Worm (Caenorhabditis elegans) whole organism, mixed stage, embryonic: Measurements from ENCODE around the gene paqr-3.

Experiments
- M03D4.4 ChIP-seq: sonication (generic microtip); optimal IDR thresholded peaks from 2 replicates; lab custom pipeline; 2017; ENCODE audit warnings: mild to moderate bottlenecking, missing genetic modification characterization, missing compliant biosample characterization
- blmp-1 ChIP-seq: fragments of 150-350 bp; optimal IDR thresholded peaks from 2 replicates; lab custom pipeline; 2014; ENCODE audit warnings: missing biosample characterization, missing genetic modification characterization
- ceh-39 ChIP-seq: fragments of 150-350 bp; optimal IDR thresholded peaks from 2 replicates; lab custom pipeline; 2014; ENCODE audit warnings: missing biosample characterization, missing genetic modification characterization
- ceh-43 ChIP-seq: fragments of 200-800 bp; sonication (Bioruptor generic); optimal IDR thresholded peaks from 2 replicates; lab custom pipeline; 2018; ENCODE audit warnings: mild to moderate bottlenecking, missing genetic modification characterization, moderate library complexity, missing compliant biosample characterization
- ceh-83 ChIP-seq: fragments of 200-800 bp; sonication (Bioruptor generic); optimal IDR thresholded peaks from 2 replicates; lab custom pipeline; 2018; ENCODE audit warnings: mild to moderate bottlenecking, missing genetic modification characterization, missing compliant biosample characterization
- ces-1 ChIP-seq: fragments of 150-350 bp; optimal IDR thresholded peaks from 2 replicates; lab custom pipeline; 2014; ENCODE audit warnings: missing biosample characterization, missing genetic modification reagents, missing genetic modification characterization
- cnd-1 ChIP-seq: fragments of 200-800 bp; sonication (Bioruptor generic); optimal IDR thresholded peaks from 2 replicates; lab custom pipeline; 2018; ENCODE audit warnings: mild to moderate bottlenecking, missing genetic modification characterization, missing compliant biosample characterization
- drap-1 ChIP-seq: fragments of 200-800 bp; sonication (Bioruptor generic); optimal IDR thresholded peaks from 3 replicates; lab custom pipeline; 2018; ENCODE audit warnings: mild to moderate bottlenecking, missing genetic modification characterization, missing compliant biosample characterization
- elt-1 ChIP-seq: sonication (generic microtip); optimal IDR thresholded peaks from 2 replicates; lab custom pipeline; 2017; ENCODE audit warnings: missing genetic modification characterization, mild to moderate bottlenecking, missing compliant biosample characterization, antibody characterized with exemption, moderate library complexity, borderline replicate concordance; ENCODE audit not compliant: insufficient read depth
- elt-3 ChIP-seq: fragments of 150-350 bp; optimal IDR thresholded peaks from 2 replicates; lab custom pipeline; 2014; ENCODE audit warnings: missing biosample characterization, missing genetic modification characterization
- flh-1 ChIP-seq: fragments of 200-800 bp; sonication (Bioruptor generic); optimal IDR thresholded peaks from 2 replicates; lab custom pipeline; 2018; ENCODE audit warnings: mild to moderate bottlenecking, missing genetic modification characterization, moderate library complexity, missing compliant biosample characterization
- ham-2 ChIP-seq: fragments of 200-800 bp; sonication (Bioruptor generic); optimal IDR thresholded peaks from 2 replicates; lab custom pipeline; 2018; ENCODE audit warnings: mild to moderate bottlenecking, missing genetic modification characterization, missing compliant biosample characterization
- hlh-1 ChIP-seq: fragments of 150-350 bp; optimal IDR thresholded peaks from 2 replicates; lab custom pipeline; 2014; ENCODE audit warnings: missing biosample characterization, missing genetic modification reagents, missing genetic modification characterization
- lin-13 ChIP-seq: fragments of 150-350 bp; optimal IDR thresholded peaks from 2 replicates; lab custom pipeline; 2014; ENCODE audit warnings: missing biosample characterization, missing genetic modification characterization
- lin-32 ChIP-seq: fragments of 200-800 bp; sonication (Bioruptor generic); optimal IDR thresholded peaks from 2 replicates; lab custom pipeline; 2018; ENCODE audit warnings: mild to moderate bottlenecking, missing genetic modification characterization, missing compliant biosample characterization
- lsy-2 ChIP-seq: fragments of 150-350 bp; optimal IDR thresholded peaks from 2 replicates; lab custom pipeline; 2014; ENCODE audit warnings: missing biosample characterization, missing genetic modification characterization
- mab-5 ChIP-seq: fragments of 150-350 bp; optimal IDR thresholded peaks from 2 replicates; lab custom pipeline; 2014; ENCODE audit warnings: missing biosample characterization, missing genetic modification characterization
- mls-2 ChIP-seq: sonication (generic microtip); optimal IDR thresholded peaks from 2 replicates; lab custom pipeline; 2016; ENCODE audit warnings: mild to moderate bottlenecking, missing genetic modification characterization, moderate library complexity, missing compliant biosample characterization
- nhr-12 ChIP-seq: fragments of 150-350 bp; optimal IDR thresholded peaks from 2 replicates; lab custom pipeline; 2014; ENCODE audit warnings: missing biosample characterization, missing genetic modification characterization
- nhr-2 ChIP-seq: fragments of 150-350 bp; optimal IDR thresholded peaks from 2 replicates; lab custom pipeline; 2014; ENCODE audit warnings: missing biosample characterization, missing genetic modification characterization
- nhr-237 ChIP-seq: fragments of 150-350 bp; optimal IDR thresholded peaks from 2 replicates; lab custom pipeline; 2014; ENCODE audit warnings: missing biosample characterization, missing genetic modification characterization
- nhr-28 ChIP-seq: fragments of 150-350 bp; optimal IDR thresholded peaks from 2 replicates; lab custom pipeline; 2014; ENCODE audit warnings: missing biosample characterization, missing genetic modification characterization
- nhr-76 ChIP-seq: sonication (generic microtip); optimal IDR thresholded peaks from 2 replicates; lab custom pipeline; 2017; ENCODE audit warnings: missing biosample characterization, missing genetic modification characterization
- pha-4 ChIP-seq: fragments of 150-350 bp; optimal IDR thresholded peaks from 2 replicates; lab custom pipeline; 2018; ENCODE audit warnings: missing biosample characterization, missing genetic modification reagents, missing genetic modification characterization
- sem-2 ChIP-seq: fragments of 200-800 bp; sonication (Bioruptor generic); optimal IDR thresholded peaks from 2 replicates; lab custom pipeline; 2018; ENCODE audit warnings: mild to moderate bottlenecking, missing genetic modification characterization, missing compliant biosample characterization
- sptf-1 ChIP-seq: sonication (generic microtip); optimal IDR thresholded peaks from 2 replicates; lab custom pipeline; 2017; ENCODE audit warnings: mild to moderate bottlenecking, missing genetic modification characterization, moderate library complexity, missing compliant biosample characterization
- tbx-8 ChIP-seq: fragments of 200-800 bp; sonication (Bioruptor generic); optimal IDR thresholded peaks from 2 replicates; lab custom pipeline; 2018; ENCODE audit warnings: mild to moderate bottlenecking, missing genetic modification characterization, moderate library complexity, missing compliant biosample characterization
- unc-120 ChIP-seq: sonication (generic microtip); optimal IDR thresholded peaks from 2 replicates; lab custom pipeline; 2017; ENCODE audit warnings: missing genetic modification characterization, missing compliant biosample characterization; ENCODE audit not compliant: poor library complexity, severe bottlenecking
- unc-62 ChIP-seq: fragments of 150-350 bp; optimal IDR thresholded peaks from 2 replicates; lab custom pipeline; 2014; ENCODE audit warnings: missing biosample characterization, missing genetic modification reagents, missing genetic modification characterization
- zip-8 ChIP-seq: fragments of 150-350 bp; optimal IDR thresholded peaks from 2 replicates; lab custom pipeline; 2014; ENCODE audit warnings: missing biosample characterization, missing genetic modification characterization
- ztf-11 ChIP-seq: fragments of 150-350 bp; optimal IDR thresholded peaks from 2 replicates; lab custom pipeline; 2014; ENCODE audit warnings: missing biosample characterization, missing genetic modification characterization

paqr-3 gene

ce11 chrIV:14365837-14366378 lies 17.6 kb downstream of the paqr-3 start:
- no peak for TF ChIP-seq cnd-1 (tag; lab: Kevin White, UChicago)
- TF ChIP-seq blmp-1 (tag; lab: Kevin White, UChicago) = no peak
- TF ChIP-seq drap-1 (GFP tag; lab: Kevin White, UChicago) = no peak
- TF ChIP-seq pha-4 (tag; lab: Kevin White, UChicago) = no peak
- TF ChIP-seq, all 35 proteins: peak for 0

DNA sequence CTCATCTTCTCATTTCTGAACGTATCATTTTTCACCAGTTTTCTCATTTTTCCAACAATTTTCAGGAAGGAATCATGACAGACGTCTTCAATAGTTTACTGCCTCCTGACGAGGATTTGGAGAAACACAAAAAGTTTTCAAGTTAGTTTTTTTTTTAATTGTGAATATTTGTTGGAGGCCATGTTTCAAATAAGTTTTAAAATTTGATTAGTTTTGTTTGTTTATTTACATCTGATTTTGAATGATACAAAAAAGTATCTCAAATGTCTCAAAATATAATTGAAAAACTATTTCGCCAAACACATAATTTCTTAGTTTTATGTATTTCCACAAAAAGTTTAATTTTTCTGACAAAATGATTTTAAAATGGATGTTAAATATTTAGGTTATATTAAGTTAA lies 22.3 kb downstream of the paqr-3 start, which contains the start of gene ssu-2:
Gene ssu-2, plus strand, starts transcription at position 59 of the 400 bp plus-strand sequence.
- TF ChIP-seq blmp-1 (tag; lab: Kevin White, UChicago) = no peak

ce11 chrIV:14356120-14356519 lies 27.4 kb downstream of the paqr-3 start:
- no peak for TF ChIP-seq drap-1 (GFP tag; lab: Kevin White, UChicago)
- no peak for TF ChIP-seq zip-8
- TF ChIP-seq ham-2 (GFP tag; lab: Kevin White, UChicago) = no peak
- no peak for TF ChIP-seq mab-5
- no peak for TF ChIP-seq nhr-2 (tag; lab: Kevin White, UChicago)
- TF ChIP-seq mls-2 (tag; lab: Kevin White, UChicago) = no peak
- peak; percentile 7 for TF ChIP-seq pha-4 (tag; lab: Kevin White, UChicago)
- TF ChIP-seq lin-13 (tag; lab: Kevin White, UChicago) = no peak
- no peak for TF ChIP-seq elt-3 (tag; lab: Kevin White, UChicago)
- TF ChIP-seq hlh-1 = peak; percentile 48
- no peak for TF ChIP-seq flh-1 (GFP tag; lab: Kevin White, UChicago)
- TF ChIP-seq ces-1 (GFP tag; lab: Kevin White, UChicago) = peak; percentile 87
- no peak for TF ChIP-seq nhr-237 (tag; lab: Kevin White, UChicago)
- no peak for TF ChIP-seq unc-120 (tag; lab: Kevin White, UChicago)
- no peak for TF ChIP-seq nhr-76 (tag; lab: Kevin White, UChicago)
- TF ChIP-seq sem-2 (GFP tag; lab: Kevin White, UChicago) = no peak
- no peak for TF ChIP-seq ceh-43 (GFP tag; lab: Kevin White, UChicago)
- TF ChIP-seq elt-1 (tag; lab: Kevin White, UChicago) = no peak
- no peak for TF ChIP-seq ceh-39 (tag; lab: Kevin White, UChicago)
- peak; percentile 44 for TF ChIP-seq unc-62 (GFP tag; lab: Kevin White, UChicago)
- no peak for TF ChIP-seq lin-32
- TF ChIP-seq ceh-83 (GFP tag; lab: Kevin White, UChicago) = no peak
- TF ChIP-seq M03D4.4 (tag; lab: Kevin White, UChicago) = no peak
- TF ChIP-seq nhr-12 (tag; lab: Kevin White, UChicago) = no peak

- no peak for TF ChIP-seq flh-1 (GFP tag; lab: Kevin White, UChicago)
These were observed 32.8 kb downstream of the paqr-3 start, which contains the start of gene oac-56 for ce11 chrIV:14350651-14351050. TSS of gene oac-56 (minus strand) at chrIV:14350751.

- TF ChIP-seq lin-32 = no peak
- TF ChIP-seq mab-5 = no peak
- no peak for TF ChIP-seq nhr-28
- no peak for TF ChIP-seq lin-13 (tag; lab: Kevin White, UChicago)
- TF ChIP-seq sptf-1 (tag; lab: Kevin White, UChicago) = no peak
- no peak for TF ChIP-seq hlh-1
- TF ChIP-seq tbx-8 = no peak
- TF ChIP-seq drap-1 (GFP tag; lab: Kevin White, UChicago) = no peak
- TF ChIP-seq nhr-237 (tag; lab: Kevin White, UChicago) = no peak
- no peak for TF ChIP-seq lsy-2 (tag; lab: Kevin White, UChicago)
- TF ChIP-seq ceh-83 (GFP tag; lab: Kevin White, UChicago) = no peak
- no peak for TF ChIP-seq nhr-12 (tag; lab: Kevin White, UChicago)
- no peak for TF ChIP-seq zip-8
- TF ChIP-seq unc-62 (GFP tag; lab: Kevin White, UChicago) = no peak
- TF ChIP-seq ztf-11 (tag; lab: Kevin White, UChicago) = no peak
These were observed 39.7 kb downstream of the paqr-3 start, which contains the start of gene srlf-28 for ce11 chrIV:14343756-14344155. TSS of gene srlf-28 (minus strand) at chrIV:14343856.
